Worm (Caenorhabditis elegans): ENCODE results near the gene F49H6.15.

ce11 chrV:17075900-17076299, 49.7 kb upstream of the F49H6.15 start, which contains the start of gene str-125:
- no peak for TF ChIP-seq sea-2 (GFP tag; optimal IDR thresholded peaks at IDR 0.05)
- TF ChIP-seq unc-39 (tag; optimal IDR thresholded peaks at IDR 0.05), result no peak
- no peak for TF ChIP-seq egl-27 (tag; optimal IDR thresholded peaks at IDR 0.05)
- no peak for TF ChIP-seq elt-3 (tag; optimal IDR thresholded peaks at IDR 0.05)
- no peak for TF ChIP-seq ama-1 (optimal IDR thresholded peaks at IDR 0.05)
- no peak for TF ChIP-seq ZK546.5 (tag; optimal IDR thresholded peaks at IDR 0.05)
- no peak for TF ChIP-seq nhr-12 (tag; optimal IDR thresholded peaks at IDR 0.05)
- no peak for TF ChIP-seq skn-1 (tag; optimal IDR thresholded peaks at IDR 0.05)

Data from whole organism, L3 larva.